Fruit fly (Drosophila melanogaster) whole organism, prepupa: ENCODE data around the gene CG14315.
A peak's percentile ranks its signal among the peaks of the same experiment; 100 is the strongest.

Experiments
- CG10631 ChIP-seq: fragments of 200-800 bp; sonication (Bioruptor generic); optimal IDR thresholded peaks from 2 replicates; lab custom pipeline; 2016; ENCODE audit warnings: missing biosample characterization, missing genetic modification characterization
- CG11294 ChIP-seq: fragments of 200-800 bp; sonication (Bioruptor generic); IDR thresholded peaks from 2 replicates; pipeline ENCODE4 v1.3.6; 2022; ENCODE audit warnings: missing biosample characterization, missing genetic modification characterization
- CG11762 ChIP-seq: fragments of 200-800 bp; sonication (Bioruptor generic); optimal IDR thresholded peaks from 3 replicates; lab custom pipeline; 2016; ENCODE audit warnings: missing biosample characterization, missing genetic modification characterization; ENCODE audit not compliant: insufficient read depth
- CG11902 ChIP-seq: fragments of 200-800 bp; sonication (Bioruptor generic); optimal IDR thresholded peaks from 3 replicates; lab custom pipeline; 2016; ENCODE audit warnings: missing biosample characterization, missing genetic modification characterization
- CG16779 ChIP-seq: fragments of 200-800 bp; sonication (Bioruptor generic); optimal IDR thresholded peaks from 3 replicates; lab custom pipeline; 2017; ENCODE audit warnings: missing biosample characterization, mild to moderate bottlenecking, missing genetic modification characterization
- CG32006 ChIP-seq: fragments of 200-800 bp; sonication (Bioruptor generic); optimal IDR thresholded peaks from 3 replicates; lab custom pipeline; 2017; ENCODE audit warnings: missing biosample characterization, mild to moderate bottlenecking, missing genetic modification characterization
- CG3919 ChIP-seq: fragments of 200-800 bp; sonication (Bioruptor generic); optimal IDR thresholded peaks from 3 replicates; lab custom pipeline; 2016; ENCODE audit warnings: missing biosample characterization, missing genetic modification characterization
- CG6163 ChIP-seq: fragments of 200-800 bp; sonication (Bioruptor generic); IDR thresholded peaks from 3 replicates; pipeline ENCODE4 v1.3.6; 2022; ENCODE audit warnings: missing biosample characterization, missing genetic modification characterization
- CG9139 ChIP-seq: fragments of 200-800 bp; sonication (Bioruptor generic); optimal IDR thresholded peaks from 3 replicates; lab custom pipeline; 2017; ENCODE audit warnings: missing biosample characterization, mild to moderate bottlenecking, missing genetic modification characterization
- Sox102F ChIP-seq: fragments of 200-800 bp; sonication (Bioruptor generic); optimal IDR thresholded peaks from 2 replicates; lab custom pipeline; 2016; ENCODE audit warnings: missing biosample characterization, mild to moderate bottlenecking, missing genetic modification characterization
- Sox14 ChIP-seq: fragments of 200-800 bp; sonication (Bioruptor generic); optimal IDR thresholded peaks from 3 replicates; lab custom pipeline; 2016; ENCODE audit warnings: missing biosample characterization, missing genetic modification characterization

- TF ChIP-seq CG3919 (GFP tag; lab: Kevin White, UChicago) (peak; percentile 23), CG32006 (GFP tag; lab: Kevin White, UChicago) (no peak), CG10631 (GFP tag; lab: Kevin White, UChicago) (no peak), CG6163 (no peak), CG11762 (GFP tag; lab: Kevin White, UChicago) (no peak), CG11294 (GFP tag; lab: Robert Waterston, UW) (no peak), CG16779 (tag; lab: Kevin White, UChicago) (no peak), Sox14 (peak; percentile 41), CG9139 (GFP tag; lab: Kevin White, UChicago) (no peak), CG11902 (GFP tag; lab: Kevin White, UChicago) (no peak), Sox102F (GFP tag; lab: Kevin White, UChicago) (no peak)
Measured at dm6 chr3R:18166261-18166720, 7.8 kb downstream of the CG14315 start.
